Worm (Caenorhabditis elegans): ENCODE results near the gene his-24.

his-24 gene

DNA sequence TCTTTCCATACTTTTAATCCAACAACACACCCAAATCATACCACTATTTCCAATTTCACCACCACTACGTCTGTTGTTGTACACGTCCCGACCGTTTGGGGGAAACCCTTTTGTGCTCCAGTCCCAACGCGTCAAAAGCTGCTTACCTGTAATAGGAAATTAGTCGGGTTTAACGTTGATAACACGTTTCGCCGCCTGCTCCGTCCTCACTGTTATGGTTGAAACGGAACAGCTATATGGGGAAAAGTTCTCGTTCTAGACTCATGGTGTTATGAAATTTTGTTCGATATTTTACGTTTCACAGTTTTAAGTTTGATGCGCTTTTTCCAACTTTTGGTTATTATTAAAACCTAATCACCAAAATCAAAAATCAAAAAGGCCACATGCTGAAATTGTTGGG, 46.0 kb downstream of the his-24 start:
- no peak for TF ChIP-seq nhr-6 (tag; optimal IDR thresholded peaks at IDR 0.05)
- no peak for TF ChIP-seq unc-55 (GFP tag; optimal IDR thresholded peaks at IDR 0.05)
- no peak for TF ChIP-seq F13H6.1 (tag; optimal IDR thresholded peaks at IDR 0.05)

DNA sequence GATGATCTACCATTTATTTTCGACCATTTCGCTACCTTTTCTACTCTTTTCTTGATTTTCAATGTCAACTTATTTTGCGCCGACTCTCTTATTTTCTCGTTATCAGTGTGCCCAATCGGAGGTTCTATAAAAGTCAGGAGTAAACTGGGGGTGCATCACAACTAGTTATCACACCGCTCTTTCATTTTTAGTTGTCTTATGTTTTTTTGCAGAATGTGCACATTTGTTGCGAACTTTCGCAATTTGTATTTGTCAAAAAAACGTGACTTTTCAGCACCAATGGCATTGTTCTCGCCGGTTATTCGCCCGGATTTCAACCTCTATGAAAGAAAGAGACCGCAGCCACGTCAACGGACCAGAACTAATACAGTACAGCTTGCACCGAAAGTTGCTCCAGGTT, 47.7 kb downstream of the his-24 start:
- TF ChIP-seq nhr-10 (tag; optimal IDR thresholded peaks at IDR 0.05) = no peak
- TF ChIP-seq fos-1 (tag; optimal IDR thresholded peaks at IDR 0.05) = peak; percentile 29

DNA sequence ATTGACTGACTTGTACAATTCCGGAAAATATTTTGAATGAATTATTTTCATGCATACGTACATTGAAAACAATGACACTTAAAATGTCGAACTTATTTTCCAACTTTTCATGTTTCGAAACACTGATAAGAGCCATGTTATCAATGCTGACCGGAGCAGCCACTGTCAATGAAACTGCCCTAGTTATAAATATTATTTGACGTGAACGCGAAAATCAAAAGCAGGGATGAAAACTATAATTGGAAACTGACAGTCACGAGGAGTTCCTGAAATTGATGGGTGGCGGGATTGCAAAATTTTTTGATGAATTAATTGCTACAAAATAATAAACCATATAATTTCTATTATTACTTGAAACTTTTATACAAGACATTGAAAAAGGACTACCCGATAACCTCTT, 49.6 kb downstream of the his-24 start:
- TF ChIP-seq C34F6.9 (tag; optimal IDR thresholded peaks at IDR 0.05) = no peak
- TF ChIP-seq alr-1 (tag; optimal IDR thresholded peaks at IDR 0.05) = no peak
- peak; percentile 5 for TF ChIP-seq sma-9 (GFP tag; optimal IDR thresholded peaks at IDR 0.05)
- no peak for TF ChIP-seq sma-9 (tag; optimal IDR thresholded peaks at IDR 0.05)
- TF ChIP-seq fos-1 (tag; optimal IDR thresholded peaks at IDR 0.05) = peak; percentile 51
- TF ChIP-seq gmeb-1 (tag; optimal IDR thresholded peaks at IDR 0.05) = peak; percentile 31

Data from whole organism, L2 larva.